Worm (Caenorhabditis elegans): Measurements from ENCODE around the gene Y59A8B.24.
A peak's percentile ranks its signal among the peaks of the same experiment; 100 is the strongest.

Y59A8B.24 gene

DNA sequence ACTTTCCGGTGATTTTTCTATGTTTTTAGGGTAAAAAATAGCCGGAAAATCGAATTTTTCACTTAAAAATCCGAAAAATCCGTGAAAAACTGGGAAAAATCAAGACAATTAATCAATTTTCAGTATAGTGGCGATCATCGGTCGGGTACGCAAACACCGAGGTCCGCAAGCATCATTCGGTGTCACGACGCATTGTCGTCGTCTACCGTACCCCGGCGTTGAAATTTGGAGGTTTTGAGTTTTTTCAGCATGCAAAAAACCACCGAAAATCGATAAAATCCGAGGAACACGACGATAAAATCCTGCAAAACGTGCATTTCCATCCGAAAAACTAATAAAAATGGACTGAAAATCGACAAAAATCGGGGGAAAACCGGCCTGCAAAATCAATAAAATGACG lies 30.0 kb downstream of the Y59A8B.24 start (continued):
- TF ChIP-seq dmd-9 (GFP tag; IDR thresholded peaks at IDR 0.05) (0 out of 2 replicates have a peak, but pooled peaks have one; percentile 14), nhr-42 (GFP tag; IDR thresholded peaks at IDR 0.05) (no peak), attf-4 (tag; optimal IDR thresholded peaks at IDR 0.05) (no peak), lsy-2 (tag; optimal IDR thresholded peaks at IDR 0.05) (peak; percentile 92 to 98), nhr-102 (tag; optimal IDR thresholded peaks at IDR 0.05) (no peak), ama-1 (optimal IDR thresholded peaks at IDR 0.05) (peak; percentile 37), cey-2 (tag; optimal IDR thresholded peaks at IDR 0.05; ENCODE audit: borderline replicate concordance, insufficient read depth) (no peak), dve-1 (tag; optimal IDR thresholded peaks at IDR 0.05; ENCODE audit: insufficient read depth) (peak; percentile 3), nhr-237 (tag; optimal IDR thresholded peaks at IDR 0.05) (no peak), ztf-11 (tag; optimal IDR thresholded peaks at IDR 0.05) (no peak), nhr-28 (tag; optimal IDR thresholded peaks at IDR 0.05) (peak; percentile 11)

DNA sequence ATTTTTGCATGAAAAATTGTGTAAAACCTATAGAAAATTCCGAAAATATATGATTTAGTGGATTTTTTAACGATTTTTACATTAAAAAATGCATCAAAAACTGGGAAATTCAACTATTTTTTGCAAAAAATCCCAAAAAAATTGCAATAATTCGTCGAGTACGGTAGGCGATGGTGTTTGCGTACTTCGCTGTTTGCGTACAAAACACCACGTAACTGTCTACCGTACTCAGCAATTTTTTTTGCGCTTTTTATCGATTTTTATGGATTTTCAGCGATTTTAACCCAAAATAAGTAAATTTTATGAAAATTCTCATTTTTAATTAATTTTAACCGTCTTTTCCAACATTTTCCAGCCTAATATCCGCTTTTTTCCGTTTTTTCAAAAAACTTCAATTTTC lies 31.2 kb downstream of the Y59A8B.24 start:
- TF ChIP-seq lsy-2 (tag; optimal IDR thresholded peaks at IDR 0.05), result peak in 1 of 2 experiments; percentile 64
- peak in 1 of 2 experiments; percentile 41 for TF ChIP-seq unc-62 (GFP tag; optimal IDR thresholded peaks at IDR 0.05 in 1 of 2)
- TF ChIP-seq unc-62 (tag; optimal IDR thresholded peaks at IDR 0.05), result no peak
- no peak for TF ChIP-seq lin-29 (GFP tag; IDR thresholded peaks at IDR 0.05)

DNA sequence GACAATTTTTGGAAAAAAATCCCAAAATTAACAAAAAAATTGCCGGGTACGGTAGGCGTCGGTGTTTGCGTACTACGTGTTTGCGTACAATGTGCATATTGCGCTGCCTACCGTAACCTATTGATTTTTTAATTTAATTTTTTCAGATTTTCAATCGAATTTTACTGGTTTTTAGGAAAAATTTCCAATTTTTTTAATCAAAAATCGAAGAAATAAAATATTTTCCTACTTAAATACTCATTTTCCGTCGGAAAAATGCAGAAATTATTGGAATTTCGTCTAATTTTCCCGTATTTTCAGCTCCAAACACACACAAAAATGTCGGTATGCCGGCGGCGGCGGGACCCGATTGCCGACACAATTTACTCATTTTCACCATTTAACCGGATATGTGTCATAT lies 34.2 kb downstream of the Y59A8B.24 start, which contains the start of gene Y59A8B.21:
TSS of gene Y59A8B.21 (plus strand) at position 301 of the 400 bp plus-strand sequence.
- TF ChIP-seq lsy-2 (tag; optimal IDR thresholded peaks at IDR 0.05), result peak in 1 of 2 experiments; percentile 15
- TF ChIP-seq arid-1 (GFP tag; conservative IDR thresholded peaks at IDR 0.05), result no peak
- TF ChIP-seq Y48G9A.11 (GFP tag; IDR thresholded peaks at IDR 0.05), result no peak
- TF ChIP-seq T26A8.4 (GFP tag; IDR thresholded peaks at IDR 0.05), result no peak
- TF ChIP-seq unc-130 (GFP tag; optimal IDR thresholded peaks at IDR 0.05), result no peak
- no peak for TF ChIP-seq daf-19 (GFP tag; conservative IDR thresholded peaks at IDR 0.05)
- TF ChIP-seq tra-1 (GFP tag; IDR thresholded peaks at IDR 0.05), result no peak
- TF ChIP-seq dmd-8 (GFP tag; IDR thresholded peaks at IDR 0.05), result no peak

DNA sequence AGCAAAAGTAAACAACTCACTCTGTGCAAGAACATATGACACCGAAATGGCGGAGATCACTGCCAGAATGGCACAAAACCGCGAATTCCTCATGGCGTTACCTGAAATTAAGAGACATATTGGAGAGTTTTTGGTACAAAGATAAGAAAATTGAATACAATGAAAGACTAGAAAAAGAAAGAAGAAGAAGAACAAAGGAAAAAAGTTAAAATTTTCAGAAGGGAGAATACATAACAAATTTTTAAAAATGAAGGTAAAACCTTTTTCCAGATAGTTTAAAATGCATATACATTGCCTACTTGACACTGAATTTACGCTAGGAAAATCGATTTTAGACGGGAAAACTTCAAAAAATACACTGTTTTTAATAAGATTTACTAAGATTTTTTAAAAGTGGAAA lies 49.5 kb downstream of the Y59A8B.24 start, which contains the start of gene lon-8:
TSS of gene lon-8 (minus strand) at position 101 of the 400 bp plus-strand sequence.
- TF ChIP-seq pqm-1 (tag; optimal IDR thresholded peaks at IDR 0.05), result no peak
